Worm (Caenorhabditis elegans) whole organism, young adult: ENCODE data around the gene W02D7.12.

Experiments
- Y53G8AR.9 ChIP-seq: fragments of 200-800 bp; sonication (Bioruptor generic); conservative IDR thresholded peaks from 2 replicates; pipeline ENCODE4 v1.3.6; 2022; ENCODE audit warnings: missing genetic modification reagents, missing genetic modification characterization, missing compliant biosample characterization
- Y95B8A.8 ChIP-seq: fragments of 200-800 bp; sonication (Bioruptor generic); IDR thresholded peaks from 2 replicates; pipeline ENCODE4 v1.3.6; 2022; ENCODE audit warnings: missing genetic modification reagents, missing genetic modification characterization, missing compliant biosample characterization
- ama-1 ChIP-seq, 3 experiments: fragments of 150-350 bp in 1 of 3; sonication (generic microtip) in 2 of 3; optimal IDR thresholded peaks; 2 replicates each; lab custom pipeline; 2014 to 2018; ENCODE audit warnings: missing biosample characterization in 2 of 3, missing genetic modification characterization in 2 of 3, missing genetic modification reagents in 2 of 3
- pha-4 ChIP-seq: fragments of 150-350 bp; sonication (generic microtip); optimal IDR thresholded peaks from 2 replicates; lab custom pipeline; 2014; ENCODE audit warnings: missing biosample characterization, missing genetic modification reagents, missing genetic modification characterization
- unc-62 ChIP-seq: fragments of 150-350 bp; optimal IDR thresholded peaks from 2 replicates; lab custom pipeline; 2014; ENCODE audit warnings: missing biosample characterization, missing genetic modification reagents, missing genetic modification characterization

ce11 chrV:8323545-8323944 is 12.2 kb downstream of the W02D7.12 start:
- TF ChIP-seq Y95B8A.8 (GFP tag; lab: Robert Waterston, UW) (no peak), Y53G8AR.9 (GFP tag; lab: Robert Waterston, UW) (no peak), ama-1 (optimal IDR thresholded peaks at IDR 0.05; lab: Kevin White, UChicago) (no peak), ama-1 (GFP tag; optimal IDR thresholded peaks at IDR 0.05; lab: Kevin White, UChicago) (no peak), pha-4 (no peak), unc-62 (GFP tag; lab: Kevin White, UChicago) (no peak)
